Fruit fly (Drosophila melanogaster) whole organism, prepupa: Measurements from ENCODE around the gene LysRS.
A peak's percentile ranks its signal among the peaks of the same experiment; 100 is the strongest.

Source experiments
- Blimp-1 ChIP-seq: fragments of 200-800 bp; sonication (Bioruptor generic); optimal IDR thresholded peaks from 3 replicates; lab custom pipeline; 2017; ENCODE audit warnings: missing biosample characterization, missing genetic modification characterization, mild to moderate bottlenecking, moderate library complexity, missing genetic modification reagents
- CG10631 ChIP-seq: fragments of 200-800 bp; sonication (Bioruptor generic); optimal IDR thresholded peaks from 2 replicates; lab custom pipeline; 2016; ENCODE audit warnings: missing biosample characterization, missing genetic modification characterization
- CG10669 ChIP-seq: fragments of 200-800 bp; sonication (Bioruptor generic); optimal IDR thresholded peaks from 3 replicates; lab custom pipeline; 2018; ENCODE audit warnings: missing biosample characterization, mild to moderate bottlenecking, missing genetic modification characterization, moderate library complexity
- CG11294 ChIP-seq: fragments of 200-800 bp; sonication (Bioruptor generic); IDR thresholded peaks from 2 replicates; pipeline ENCODE4 v1.3.6; 2022; ENCODE audit warnings: missing biosample characterization, missing genetic modification characterization
- CG11762 ChIP-seq: fragments of 200-800 bp; sonication (Bioruptor generic); optimal IDR thresholded peaks from 3 replicates; lab custom pipeline; 2016; ENCODE audit warnings: missing biosample characterization, missing genetic modification characterization; ENCODE audit not compliant: insufficient read depth
- CG11902 ChIP-seq: fragments of 200-800 bp; sonication (Bioruptor generic); optimal IDR thresholded peaks from 3 replicates; lab custom pipeline; 2016; ENCODE audit warnings: missing biosample characterization, missing genetic modification characterization
- CG15336 ChIP-seq: fragments of 200-800 bp; sonication (Bioruptor generic); IDR thresholded peaks from 2 replicates; pipeline ENCODE4 v1.3.6; 2022; ENCODE audit warnings: missing biosample characterization, missing genetic modification characterization
- CG1621 ChIP-seq: fragments of 200-800 bp; sonication (Bioruptor generic); optimal IDR thresholded peaks from 3 replicates; lab custom pipeline; 2018; ENCODE audit warnings: missing biosample characterization, mild to moderate bottlenecking, missing genetic modification characterization
- CG16779 ChIP-seq: fragments of 200-800 bp; sonication (Bioruptor generic); optimal IDR thresholded peaks from 3 replicates; lab custom pipeline; 2017; ENCODE audit warnings: missing biosample characterization, mild to moderate bottlenecking, missing genetic modification characterization
- CG3032 ChIP-seq: fragments of 200-800 bp; optimal IDR thresholded peaks from 2 replicates; lab custom pipeline; 2019; ENCODE audit warnings: missing biosample characterization, mild to moderate bottlenecking, missing genetic modification characterization, moderate library complexity
- CG31627 ChIP-seq: fragments of 200-800 bp; sonication (Bioruptor generic); optimal IDR thresholded peaks from 3 replicates; lab custom pipeline; 2016; ENCODE audit warnings: missing biosample characterization, missing genetic modification characterization
- CG32006 ChIP-seq: fragments of 200-800 bp; sonication (Bioruptor generic); optimal IDR thresholded peaks from 3 replicates; lab custom pipeline; 2017; ENCODE audit warnings: missing biosample characterization, mild to moderate bottlenecking, missing genetic modification characterization
- CG3919 ChIP-seq: fragments of 200-800 bp; sonication (Bioruptor generic); optimal IDR thresholded peaks from 3 replicates; lab custom pipeline; 2016; ENCODE audit warnings: missing biosample characterization, missing genetic modification characterization
- CG4318 ChIP-seq: fragments of 200-800 bp; sonication (Bioruptor generic); optimal IDR thresholded peaks from 3 replicates; lab custom pipeline; 2017; ENCODE audit warnings: missing biosample characterization, mild to moderate bottlenecking, missing genetic modification characterization
- CG6163 ChIP-seq: fragments of 200-800 bp; sonication (Bioruptor generic); IDR thresholded peaks from 3 replicates; pipeline ENCODE4 v1.3.6; 2022; ENCODE audit warnings: missing biosample characterization, missing genetic modification characterization
- CG6276 ChIP-seq: fragments of 200-800 bp; sonication (Bioruptor generic); optimal IDR thresholded peaks from 2 replicates; lab custom pipeline; 2017; ENCODE audit warnings: missing biosample characterization, mild to moderate bottlenecking, missing genetic modification characterization
- CG6792 ChIP-seq: fragments of 200-800 bp; sonication (Bioruptor generic); optimal IDR thresholded peaks from 3 replicates; lab custom pipeline; 2016; ENCODE audit warnings: missing biosample characterization, missing genetic modification characterization
- CG8119 ChIP-seq: fragments of 200-800 bp; sonication (Bioruptor generic); IDR thresholded peaks from 3 replicates; pipeline ENCODE4 v1.3.6; 2022; ENCODE audit warnings: missing biosample characterization, missing genetic modification characterization
- CG8319 ChIP-seq: fragments of 200-800 bp; sonication (Bioruptor generic); optimal IDR thresholded peaks from 3 replicates; lab custom pipeline; 2016; ENCODE audit warnings: missing biosample characterization, missing genetic modification characterization
- CG8632 ChIP-seq: fragments of 200-800 bp; sonication (Bioruptor generic); optimal IDR thresholded peaks from 3 replicates; lab custom pipeline; 2016; ENCODE audit warnings: missing biosample characterization, missing genetic modification characterization
- CG9139 ChIP-seq: fragments of 200-800 bp; sonication (Bioruptor generic); optimal IDR thresholded peaks from 3 replicates; lab custom pipeline; 2017; ENCODE audit warnings: missing biosample characterization, mild to moderate bottlenecking, missing genetic modification characterization
- Eip75B ChIP-seq: fragments of 200-800 bp; sonication (Bioruptor generic); optimal IDR thresholded peaks from 3 replicates; lab custom pipeline; 2016; ENCODE audit warnings: missing biosample characterization, missing genetic modification characterization
- Eip93F ChIP-seq: fragments of 200-800 bp; sonication (Bioruptor generic); optimal IDR thresholded peaks from 2 replicates; lab custom pipeline; 2016; ENCODE audit warnings: missing biosample characterization, mild to moderate bottlenecking, missing genetic modification characterization
- Ets96B ChIP-seq: fragments of 200-800 bp; optimal IDR thresholded peaks from 2 replicates; lab custom pipeline; 2019; ENCODE audit warnings: missing biosample characterization, mild to moderate bottlenecking, missing genetic modification characterization, moderate library complexity
- Hr38 ChIP-seq: sonication (Bioruptor generic); optimal IDR thresholded peaks from 2 replicates; lab custom pipeline; 2016; ENCODE audit warnings: missing biosample characterization, missing genetic modification characterization
- Hr39 ChIP-seq: fragments of 200-800 bp; sonication (Bioruptor generic); optimal IDR thresholded peaks from 2 replicates; lab custom pipeline; 2016; ENCODE audit warnings: missing biosample characterization, missing genetic modification characterization
- Hr4 ChIP-seq: fragments of 200-800 bp; sonication (Bioruptor generic); optimal IDR thresholded peaks from 3 replicates; lab custom pipeline; 2016; ENCODE audit warnings: missing biosample characterization, missing genetic modification characterization
- Met ChIP-seq: fragments of 200-800 bp; sonication (Bioruptor generic); optimal IDR thresholded peaks from 3 replicates; lab custom pipeline; 2016; ENCODE audit warnings: missing biosample characterization, missing genetic modification characterization
- Smox ChIP-seq: fragments of 200-800 bp; sonication (Bioruptor generic); optimal IDR thresholded peaks from 3 replicates; lab custom pipeline; 2016; ENCODE audit warnings: missing biosample characterization, missing genetic modification characterization
- Sox102F ChIP-seq: fragments of 200-800 bp; sonication (Bioruptor generic); optimal IDR thresholded peaks from 2 replicates; lab custom pipeline; 2016; ENCODE audit warnings: missing biosample characterization, mild to moderate bottlenecking, missing genetic modification characterization
- Sox14 ChIP-seq: fragments of 200-800 bp; sonication (Bioruptor generic); optimal IDR thresholded peaks from 3 replicates; lab custom pipeline; 2016; ENCODE audit warnings: missing biosample characterization, missing genetic modification characterization
- Sox15 ChIP-seq: fragments of 200-800 bp; sonication (Bioruptor generic); optimal IDR thresholded peaks from 3 replicates; lab custom pipeline; 2016; ENCODE audit warnings: missing biosample characterization, missing genetic modification characterization
- achi ChIP-seq: fragments of 200-800 bp; sonication (Bioruptor generic); optimal IDR thresholded peaks from 3 replicates; lab custom pipeline; 2016; ENCODE audit warnings: missing biosample characterization, missing genetic modification characterization
- cyc ChIP-seq: fragments of 200-800 bp; sonication (Bioruptor generic); optimal IDR thresholded peaks from 3 replicates; lab custom pipeline; 2016; ENCODE audit warnings: missing biosample characterization, missing genetic modification characterization
- dac ChIP-seq: fragments of 200-800 bp; sonication (Bioruptor generic); optimal IDR thresholded peaks from 2 replicates; lab custom pipeline; 2017; ENCODE audit warnings: missing biosample characterization, mild to moderate bottlenecking, missing genetic modification characterization
- dsx ChIP-seq: fragments of 200-800 bp; optimal IDR thresholded peaks from 3 replicates; lab custom pipeline; 2019; ENCODE audit warnings: missing biosample characterization, mild to moderate bottlenecking, missing genetic modification characterization, moderate library complexity; ENCODE audit not compliant: poor library complexity, severe bottlenecking
- esn ChIP-seq: fragments of 200-800 bp; sonication (Bioruptor generic); optimal IDR thresholded peaks from 2 replicates; lab custom pipeline; 2016; ENCODE audit warnings: missing biosample characterization, mild to moderate bottlenecking, missing genetic modification characterization, moderate library complexity
- fd59A ChIP-seq: fragments of 200-800 bp; sonication (Bioruptor generic); optimal IDR thresholded peaks from 2 replicates; lab custom pipeline; 2017; ENCODE audit warnings: missing biosample characterization, mild to moderate bottlenecking, missing genetic modification characterization, missing genetic modification reagents
- fd85E ChIP-seq: fragments of 200-800 bp; sonication (Bioruptor generic); optimal IDR thresholded peaks from 3 replicates; lab custom pipeline; 2016; ENCODE audit warnings: missing biosample characterization, missing genetic modification characterization
- fkh ChIP-seq: fragments of 200-800 bp; sonication (Bioruptor generic); optimal IDR thresholded peaks from 3 replicates; lab custom pipeline; 2017; ENCODE audit warnings: missing biosample characterization, mild to moderate bottlenecking, missing genetic modification characterization, moderate library complexity
- lz ChIP-seq: fragments of 200-800 bp; sonication (Bioruptor generic); optimal IDR thresholded peaks from 3 replicates; lab custom pipeline; 2016; ENCODE audit warnings: missing biosample characterization, missing genetic modification characterization
- net ChIP-seq: fragments of 200-800 bp; sonication (Bioruptor generic); optimal IDR thresholded peaks from 3 replicates; lab custom pipeline; 2016; ENCODE audit warnings: missing biosample characterization, missing genetic modification characterization
- pdm3 ChIP-seq: fragments of 200-800 bp; sonication (Bioruptor generic); optimal IDR thresholded peaks from 3 replicates; lab custom pipeline; 2016; ENCODE audit warnings: missing biosample characterization, missing genetic modification characterization
- salr ChIP-seq, 2 experiments: fragments of 200-800 bp; sonication (Bioruptor generic); optimal IDR thresholded peaks; 3 replicates each; lab custom pipeline; 2016 to 2018; ENCODE audit warnings: missing biosample characterization in 2 of 2, missing genetic modification characterization in 2 of 2, mild to moderate bottlenecking in 1 of 2
- spab ChIP-seq: fragments of 200-800 bp; sonication (Bioruptor generic); optimal IDR thresholded peaks from 2 replicates; lab custom pipeline; 2017; ENCODE audit warnings: missing biosample characterization, mild to moderate bottlenecking, missing genetic modification characterization, missing genetic modification reagents
- svp ChIP-seq: fragments of 200-800 bp; sonication (Bioruptor generic); peaks from one replicate; lab custom pipeline; 2016; ENCODE audit warnings: missing biosample characterization, missing genetic modification characterization
- vri ChIP-seq: fragments of 200-800 bp; sonication (Bioruptor generic); optimal IDR thresholded peaks from 3 replicates; lab custom pipeline; 2016; ENCODE audit warnings: missing biosample characterization, mild to moderate bottlenecking, missing genetic modification characterization

Gene LysRS

dm6 chrX:9594446-9594845 lies 14.2 kb downstream of the LysRS start:
- TF ChIP-seq esn (GFP tag; lab: Kevin White, UChicago) (no peak), CG15336 (GFP tag; lab: Robert Waterston, UW) (no peak), vri (GFP tag; lab: Kevin White, UChicago) (no peak), svp (GFP tag; lab: Kevin White, UChicago) (no peak), Blimp-1 (GFP tag; lab: Kevin White, UChicago) (no peak)
- TF ChIP-seq, all 60 proteins: peak for 0

dm6 chrX:9590592-9590991 lies 18.1 kb downstream of the LysRS start:
- no peak for TF ChIP-seq pdm3 (GFP tag; lab: Kevin White, UChicago)
- no peak for TF ChIP-seq dsx
- TF ChIP-seq, all 60 proteins: peak for 0

- TF ChIP-seq svp (GFP tag; lab: Kevin White, UChicago), result peak; percentile 80
- peak; percentile 42; the same call in 1 of the 2 replicates for TF ChIP-seq CG11294 (GFP tag; lab: Robert Waterston, UW)
- TF ChIP-seq esn (GFP tag; lab: Kevin White, UChicago), result peak; percentile 72
- TF ChIP-seq fd85E (GFP tag; lab: Kevin White, UChicago), result no peak
- TF ChIP-seq fkh, result peak; percentile 25
- TF ChIP-seq CG6163 (GFP tag; lab: Robert Waterston, UW), result peak; percentile 63; the same call in 2 of the 3 replicates
- peak; percentile 12 for TF ChIP-seq net (GFP tag; lab: Kevin White, UChicago)
- peak; percentile 53 for TF ChIP-seq lz
- TF ChIP-seq Smox (GFP tag; lab: Kevin White, UChicago), result peak; percentile 49
- TF ChIP-seq Hr38 (GFP tag; lab: Kevin White, UChicago), result no peak
- TF ChIP-seq Sox102F (GFP tag; lab: Kevin White, UChicago), result peak; percentile 47
- peak; percentile 36 for TF ChIP-seq CG6276
- peak; percentile 66 for TF ChIP-seq vri (GFP tag; lab: Kevin White, UChicago)
- TF ChIP-seq dsx, result no peak
- TF ChIP-seq CG32006 (GFP tag; lab: Kevin White, UChicago), result peak; percentile 65
- TF ChIP-seq Sox14 (GFP tag; lab: Kevin White, UChicago), result peak; percentile 34
- TF ChIP-seq CG10669 (GFP tag; lab: Kevin White, UChicago), result peak; percentile 33
- TF ChIP-seq pdm3 (GFP tag; lab: Kevin White, UChicago), result peak; percentile 62
- no peak for TF ChIP-seq Sox15 (GFP tag; lab: Kevin White, UChicago)
- no peak for TF ChIP-seq salr (GFP tag; optimal IDR thresholded peaks at IDR 0.05; lab: Kevin White, UChicago)
- TF ChIP-seq dac (GFP tag; lab: Kevin White, UChicago), result no peak
- no peak for TF ChIP-seq spab (GFP tag; lab: Kevin White, UChicago)
- peak; percentile 31 for TF ChIP-seq Ets96B (tag; lab: Kevin White, UChicago)
- TF ChIP-seq CG9139 (GFP tag; lab: Kevin White, UChicago), result no peak
- peak; percentile 33 for TF ChIP-seq Eip75B
- TF ChIP-seq CG8319 (GFP tag; lab: Kevin White, UChicago), result peak; percentile 17
- TF ChIP-seq CG11762, result peak; percentile 13
- peak; percentile 66 for TF ChIP-seq Met (GFP tag; lab: Kevin White, UChicago)
- no peak for TF ChIP-seq CG16779 (tag; lab: Kevin White, UChicago)
- peak; percentile 7 for TF ChIP-seq CG10631 (GFP tag; lab: Kevin White, UChicago)
- peak; percentile 27 for TF ChIP-seq achi (GFP tag; lab: Kevin White, UChicago)
- peak; percentile 30 for TF ChIP-seq CG6792 (GFP tag; lab: Kevin White, UChicago)
- no peak for TF ChIP-seq Eip93F
- peak; percentile 11 for TF ChIP-seq CG8632 (GFP tag; lab: Kevin White, UChicago)
- peak; percentile 47 for TF ChIP-seq Hr39 (GFP tag; lab: Kevin White, UChicago)
- TF ChIP-seq CG31627 (GFP tag; lab: Kevin White, UChicago), result peak; percentile 51
- peak; percentile 19 for TF ChIP-seq CG3032
- peak; percentile 62 for TF ChIP-seq CG8119 (GFP tag; lab: Robert Waterston, UW)
- no peak for TF ChIP-seq fd59A (GFP tag; lab: Kevin White, UChicago)
- peak; percentile 19 for TF ChIP-seq CG11902
- TF ChIP-seq cyc, result peak; percentile 35
- TF ChIP-seq CG1621 (tag; lab: Kevin White, UChicago), result no peak
- no peak for TF ChIP-seq CG4318 (GFP tag; lab: Kevin White, UChicago)
- no peak for TF ChIP-seq CG3919 (GFP tag; lab: Kevin White, UChicago)
- peak; percentile 66 for TF ChIP-seq CG15336 (GFP tag; lab: Robert Waterston, UW)
- TF ChIP-seq Hr4, result peak; percentile 52
Observed at dm6 chrX:9589928-9590327, 18.8 kb downstream of the LysRS start.
